Worm (Caenorhabditis elegans): ENCODE measurements around the gene Y53C12A.10.

ce11 chrII:9727192-9727699 is 22.6 kb upstream of the Y53C12A.10 start:
- TF ChIP-seq aly-2 (tag; optimal IDR thresholded peaks at IDR 0.05) = no peak
- TF ChIP-seq nhr-11 (tag; optimal IDR thresholded peaks at IDR 0.05) = no peak
- TF ChIP-seq ceh-16 (tag; optimal IDR thresholded peaks at IDR 0.05) = no peak
- no peak for TF ChIP-seq nhr-25 (tag; optimal IDR thresholded peaks at IDR 0.05)
- TF ChIP-seq nhr-237 (tag; optimal IDR thresholded peaks at IDR 0.05) = no peak
- TF ChIP-seq unc-62 (GFP tag; optimal IDR thresholded peaks at IDR 0.05) = no peak
- TF ChIP-seq daf-12 (tag; optimal IDR thresholded peaks at IDR 0.05) = no peak
- TF ChIP-seq skn-1 (tag; optimal IDR thresholded peaks at IDR 0.05) = no peak
